Worm (Caenorhabditis elegans): ENCODE measurements around the gene pink-1.

pink-1 gene

ce11 chrII:5391447-5391846 is 4.0 kb downstream of the pink-1 start:
- TF ChIP-seq B0019.2 (GFP tag; conservative IDR thresholded peaks at IDR 0.05) (no peak), K11D2.4 (GFP tag; IDR thresholded peaks at IDR 0.05) (no peak), lin-54 (GFP tag; optimal IDR thresholded peaks at IDR 0.05) (peak; percentile 25), D2030.7 (GFP tag; IDR thresholded peaks at IDR 0.05) (no peak), ZK185.1 (tag; optimal IDR thresholded peaks at IDR 0.05; ENCODE audit: poor library complexity, severe bottlenecking) (no peak)

ce11 chrII:5389831-5390323 is 5.6 kb downstream of the pink-1 start, which contains the start of gene ndx-6:
ndx-6 (minus strand) TSS chrII:5389881.
- TF ChIP-seq F52B5.7 (tag; optimal IDR thresholded peaks at IDR 0.05) (no peak), ZK185.1 (tag; optimal IDR thresholded peaks at IDR 0.05; ENCODE audit: poor library complexity, severe bottlenecking) (peak; percentile 74), bed-2 (GFP tag; IDR thresholded peaks at IDR 0.05) (no peak), sdz-38 (tag; optimal IDR thresholded peaks at IDR 0.05) (no peak), F57C9.4 (tag; optimal IDR thresholded peaks at IDR 0.05) (no peak), snpc-4 (GFP tag; optimal IDR thresholded peaks at IDR 0.05) (no peak), snpc-4 (tag; optimal IDR thresholded peaks at IDR 0.05) (peak in 3 of 4 experiments; percentile 49 to 64 (median 54)), dpl-1 (GFP tag; optimal IDR thresholded peaks at IDR 0.05) (peak; percentile 92), D2030.7 (GFP tag; IDR thresholded peaks at IDR 0.05) (0 out of 2 replicates have a peak, but pooled peaks have one; percentile 17), K12H6.12 (tag; optimal IDR thresholded peaks at IDR 0.05) (no peak), nhr-120 (GFP tag; IDR thresholded peaks at IDR 0.05) (no peak), attf-3 (GFP tag; conservative IDR thresholded peaks at IDR 0.05) (0 out of 2 replicates have a peak, but pooled peaks have one; percentile 33), atf-7 (tag; optimal IDR thresholded peaks at IDR 0.05) (no peak), nfya-1 (tag; optimal IDR thresholded peaks at IDR 0.05; ENCODE audit: borderline replicate concordance, insufficient read depth) (no peak), F33H1.4 (GFP tag; IDR thresholded peaks at IDR 0.05) (peak; percentile 58), egl-44 (GFP tag; IDR thresholded peaks at IDR 0.05) (no peak), F10E7.11 (tag; optimal IDR thresholded peaks at IDR 0.05) (no peak), mel-28 (tag; optimal IDR thresholded peaks at IDR 0.05; ENCODE audit: borderline replicate concordance) (no peak), lir-1 (GFP tag; conservative IDR thresholded peaks at IDR 0.05) (no peak), ceh-58 (GFP tag; IDR thresholded peaks at IDR 0.05) (no peak), sea-2 (GFP tag; IDR thresholded peaks at IDR 0.05) (no peak), zfh-2 (GFP tag; conservative IDR thresholded peaks at IDR 0.05) (no peak), madf-8 (GFP tag; conservative IDR thresholded peaks at IDR 0.05) (no peak), nhr-27 (tag; optimal IDR thresholded peaks at IDR 0.05) (no peak), unc-130 (GFP tag; optimal IDR thresholded peaks at IDR 0.05) (no peak), rec-8 (tag; optimal IDR thresholded peaks at IDR 0.05) (no peak), cebp-2 (GFP tag; IDR thresholded peaks at IDR 0.05) (no peak), sptf-2 (GFP tag; optimal IDR thresholded peaks at IDR 0.05) (no peak), cebp-1 (GFP tag; IDR thresholded peaks at IDR 0.05) (no peak), cebp-1 (tag; optimal IDR thresholded peaks at IDR 0.05) (peak; percentile 65), hlh-26 (GFP tag; conservative IDR thresholded peaks at IDR 0.05) (no peak), ztf-18 (tag; optimal IDR thresholded peaks at IDR 0.05) (peak; percentile 95), ztf-3 (GFP tag; optimal IDR thresholded peaks at IDR 0.05) (no peak), F37B4.10 (GFP tag; IDR thresholded peaks at IDR 0.05) (no peak), pha-4 (tag; optimal IDR thresholded peaks at IDR 0.05) (peak; percentile 50), snpc-1.1 (tag; optimal IDR thresholded peaks at IDR 0.05; ENCODE audit: insufficient read depth) (no peak), ekl-4 (GFP tag; IDR thresholded peaks at IDR 0.05) (0 out of 2 replicates have a peak, but pooled peaks have one; percentile 64), egl-18 (GFP tag; IDR thresholded peaks at IDR 0.05) (no peak), C17E4.6 (GFP tag; IDR thresholded peaks at IDR 0.05) (no peak), aptf-3 (GFP tag; IDR thresholded peaks at IDR 0.05) (no peak), let-607 (tag; optimal IDR thresholded peaks at IDR 0.05) (peak in 1 of 2 experiments; percentile 52), nfya-2 (GFP tag; IDR thresholded peaks at IDR 0.05) (no peak), T07F8.4 (tag; optimal IDR thresholded peaks at IDR 0.05) (no peak)
